Fruit fly (Drosophila melanogaster): ENCODE results near the gene CG8952.
"Not testable (repeated sequence)": the region's sequence is repeated elsewhere in the genome, so short reads cannot be mapped to it uniquely, and the experiment has no call there.

CG8952 gene

dm6 chrX:15766395-15766866 is at the start of gene CG8952:
Gene CG8952, minus strand, starts transcription at chrX:15766445.
- TF ChIP-seq CTCF (optimal IDR thresholded peaks at IDR 0.05) (no peak), CG8478 (optimal IDR thresholded peaks at IDR 0.05) (no peak)

dm6 chrX:15814485-15814884 is 48.2 kb upstream of the CG8952 start:
- no peak for TF ChIP-seq CG8478 (optimal IDR thresholded peaks at IDR 0.05)
- no peak for TF ChIP-seq CTCF (optimal IDR thresholded peaks at IDR 0.05)

- no peak for TF ChIP-seq CG8478 (optimal IDR thresholded peaks at IDR 0.05)
- no peak for TF ChIP-seq CTCF (optimal IDR thresholded peaks at IDR 0.05)
Observed at dm6 chrX:15813224-15813623, 47.0 kb upstream of the CG8952 start.

dm6 chrX:15812615-15812995 is 46.4 kb upstream of the CG8952 start:
- TF ChIP-seq CTCF (optimal IDR thresholded peaks at IDR 0.05) (no peak), CG8478 (optimal IDR thresholded peaks at IDR 0.05) (no peak)

DNA sequence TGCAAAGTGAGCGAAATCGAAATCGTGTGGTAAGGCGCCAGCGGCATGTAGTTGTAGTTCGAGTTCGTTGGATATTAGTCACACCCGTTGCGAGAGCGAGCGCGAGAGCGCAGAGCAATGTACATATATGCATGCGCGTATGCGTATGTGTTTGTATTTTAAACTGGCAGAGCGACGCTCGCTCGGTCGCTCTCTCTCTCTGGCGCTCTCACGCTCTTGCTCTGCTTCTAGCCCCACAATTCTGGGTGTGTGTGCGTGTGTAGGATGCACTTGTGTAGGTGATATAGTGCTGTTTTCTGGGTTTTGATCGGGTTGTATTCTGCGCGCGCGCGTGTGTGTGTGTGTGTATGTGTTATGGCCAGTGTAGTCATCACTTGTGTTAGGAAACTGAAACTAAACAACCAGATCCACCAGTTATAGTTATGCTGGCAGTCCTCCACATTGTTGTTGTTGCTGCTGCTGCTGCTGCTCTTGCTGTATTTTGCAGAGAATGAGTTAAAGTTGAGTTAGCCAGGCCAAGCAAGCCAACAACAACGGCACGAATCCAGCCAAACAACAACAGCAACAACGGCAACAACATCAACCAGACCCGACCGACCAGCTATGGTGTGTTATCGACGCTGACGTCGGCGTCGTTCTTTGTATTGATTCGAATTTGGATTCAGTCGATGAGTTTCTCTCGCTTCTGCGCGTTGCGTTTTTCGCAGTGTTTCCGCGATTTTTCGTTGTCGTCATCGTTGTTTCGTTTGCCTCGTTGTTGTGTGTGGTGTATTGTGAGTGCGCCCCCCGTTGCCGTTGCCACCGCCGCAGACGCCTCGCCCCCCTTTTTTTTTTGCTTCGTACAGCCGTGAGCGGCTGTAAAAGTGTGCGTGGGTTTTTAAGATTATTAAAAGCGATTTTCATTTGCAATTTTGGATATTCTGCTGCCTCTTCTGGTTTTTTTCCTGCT is 45.7 kb upstream of the CG8952 start:
- no peak for TF ChIP-seq CTCF (optimal IDR thresholded peaks at IDR 0.05)
- TF ChIP-seq CG8478 (optimal IDR thresholded peaks at IDR 0.05) = no peak

- TF ChIP-seq CTCF (optimal IDR thresholded peaks at IDR 0.05) (no peak), CG8478 (optimal IDR thresholded peaks at IDR 0.05) (no peak)
Observed at dm6 chrX:15809255-15809654, 43.0 kb upstream of the CG8952 start, which contains the start of gene CG8509. Gene CG8509, plus strand, starts transcription at chrX:15809555.

dm6 chrX:15807915-15808314 is 41.7 kb upstream of the CG8952 start:
- TF ChIP-seq CTCF (optimal IDR thresholded peaks at IDR 0.05) (no peak), CG8478 (optimal IDR thresholded peaks at IDR 0.05) (no peak)

DNA sequence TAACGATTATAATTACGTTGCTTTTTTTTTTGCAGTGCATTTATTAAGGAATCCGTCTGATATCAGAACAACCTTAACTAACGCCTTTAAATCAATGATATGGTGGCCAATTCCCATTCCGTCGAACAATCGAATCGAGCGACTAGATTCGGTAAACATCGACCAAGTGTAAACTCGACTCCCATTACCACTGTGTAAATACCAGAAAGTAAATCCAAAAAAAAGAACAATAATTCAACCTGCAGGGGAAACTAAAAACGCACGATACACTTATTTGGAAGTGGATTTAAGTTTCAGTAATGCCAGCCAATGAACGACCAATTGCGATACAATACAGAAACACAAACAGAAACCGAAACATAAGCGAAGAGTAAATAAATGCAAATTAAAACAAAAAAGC is 39.3 kb upstream of the CG8952 start:
- no peak for TF ChIP-seq CG8478 (optimal IDR thresholded peaks at IDR 0.05)

dm6 chrX:15804790-15805189 is 38.5 kb upstream of the CG8952 start:
- TF ChIP-seq CG8478 (optimal IDR thresholded peaks at IDR 0.05) = no peak
- TF ChIP-seq CTCF (optimal IDR thresholded peaks at IDR 0.05) = no peak

DNA sequence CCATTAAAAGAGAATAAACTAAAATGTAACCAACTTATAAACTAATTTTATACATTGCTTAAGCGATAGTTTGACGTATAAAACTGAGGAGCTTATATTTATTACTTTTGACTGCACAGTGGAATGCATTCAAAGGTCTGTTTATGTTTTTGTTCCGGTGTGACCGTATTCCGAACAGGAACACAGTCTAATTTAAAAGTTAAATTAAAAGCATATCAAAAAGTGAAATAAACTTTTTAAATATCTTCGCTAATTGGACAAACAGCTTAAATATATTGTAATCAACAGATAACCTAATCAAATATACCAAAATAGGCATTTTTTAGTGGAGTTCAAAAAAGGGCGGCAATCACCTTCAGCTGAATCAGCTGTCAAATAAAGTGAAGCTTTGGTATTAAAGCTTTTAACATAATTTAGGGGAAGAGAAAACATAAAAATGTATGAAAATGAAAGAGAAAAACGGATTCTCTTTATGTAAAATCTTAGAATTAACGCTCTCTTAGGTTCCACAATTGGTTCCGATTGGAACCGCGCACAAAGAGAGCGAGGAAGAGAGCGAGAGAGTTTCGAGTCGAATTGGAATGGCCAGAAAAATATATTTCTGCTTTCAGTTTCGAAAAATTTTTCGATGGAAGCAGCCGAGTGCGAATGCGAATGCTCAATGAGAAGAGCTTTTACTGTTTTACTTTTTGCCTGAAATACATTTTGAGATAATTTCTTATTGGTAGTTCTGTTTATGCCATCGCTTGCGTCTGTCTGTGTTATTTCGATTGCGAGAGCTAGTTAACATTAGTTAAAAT is 37.7 kb upstream of the CG8952 start, which contains the start of the genes PGRP-LE and sd:
PGRP-LE (minus strand) TSS at position 117 of the 800 bp plus-strand sequence.
sd (plus strand) TSS at position 607 of the 800 bp plus-strand sequence.
- TF ChIP-seq CTCF (optimal IDR thresholded peaks at IDR 0.05) (no peak), CG8478 (optimal IDR thresholded peaks at IDR 0.05) (no peak)

DNA sequence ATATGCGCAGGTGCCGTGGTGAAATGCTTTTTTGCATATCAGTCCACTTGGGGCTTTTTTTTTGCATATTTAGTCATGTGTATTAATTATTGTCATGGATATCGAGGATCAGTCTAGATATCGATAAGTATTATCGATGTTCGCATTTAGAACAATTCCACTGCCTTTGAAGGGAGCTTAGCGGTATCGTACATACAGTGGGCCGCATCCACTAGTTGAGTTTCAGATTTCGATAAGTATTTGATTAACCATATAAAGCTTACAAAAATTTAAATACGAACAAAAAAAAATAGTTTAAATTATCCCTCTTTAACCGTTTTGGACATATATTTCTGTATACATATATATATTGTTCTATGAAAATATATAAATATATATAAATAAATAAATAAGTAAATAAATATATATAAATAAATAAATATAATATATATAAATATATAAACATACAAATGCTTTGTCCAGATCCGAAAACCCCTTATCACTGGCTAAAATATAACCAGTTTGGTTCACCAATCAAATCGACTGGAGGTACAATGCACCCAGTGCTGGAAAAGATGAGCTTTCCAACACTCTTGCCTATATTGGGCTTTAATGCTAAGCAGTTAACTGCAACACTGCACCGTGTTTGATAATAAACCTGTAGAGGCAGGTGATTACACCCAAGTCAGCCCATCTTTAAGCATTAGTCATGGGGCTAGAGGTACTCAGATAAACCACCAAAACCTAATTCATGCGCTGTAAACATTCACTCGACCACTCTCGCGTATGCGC is 36.8 kb upstream of the CG8952 start:
- no peak for TF ChIP-seq CG8478 (optimal IDR thresholded peaks at IDR 0.05)
- TF ChIP-seq CTCF (optimal IDR thresholded peaks at IDR 0.05) = no peak

- not testable (repeated sequence) for TF ChIP-seq CTCF, CG8478 (optimal IDR thresholded peaks at IDR 0.05)
Observed at dm6 chrX:15799085-15799557, 32.9 kb upstream of the CG8952 start, which contains the start of the genes sordd2 and CG15602. Gene sordd2, minus strand, starts transcription at chrX:15799162. Gene CG15602, plus strand, starts transcription at chrX:15799426.

DNA sequence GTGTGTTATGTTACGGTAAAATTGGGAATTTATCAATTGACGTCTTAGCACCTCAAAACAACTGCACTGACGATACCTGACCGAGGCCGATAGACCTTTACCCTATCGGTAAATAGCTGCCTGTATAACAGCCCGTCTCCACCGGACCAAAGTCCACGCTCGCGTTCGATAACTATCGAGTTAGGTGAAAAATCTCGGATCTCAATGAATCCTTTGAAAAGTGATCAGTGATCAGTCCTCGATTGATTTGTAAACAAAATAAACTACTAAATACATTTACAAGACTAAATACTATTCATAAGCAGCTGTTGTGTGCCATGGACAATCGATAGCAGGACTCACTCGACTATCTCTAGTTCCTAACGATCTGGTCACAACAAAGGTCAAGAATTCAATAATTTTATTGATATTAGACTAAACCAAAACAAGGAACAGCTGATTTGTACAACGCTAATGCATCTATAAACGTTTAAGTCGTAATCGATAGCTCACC is 29.8 kb upstream of the CG8952 start, which contains the start of gene sordd1:
sordd1 (minus strand) TSS at position 78 of the 493 bp plus-strand sequence.
- not testable (repeated sequence) for TF ChIP-seq CG8478, CTCF (optimal IDR thresholded peaks at IDR 0.05)
